Worm (Caenorhabditis elegans): ENCODE data around the gene F13E9.9.

DNA sequence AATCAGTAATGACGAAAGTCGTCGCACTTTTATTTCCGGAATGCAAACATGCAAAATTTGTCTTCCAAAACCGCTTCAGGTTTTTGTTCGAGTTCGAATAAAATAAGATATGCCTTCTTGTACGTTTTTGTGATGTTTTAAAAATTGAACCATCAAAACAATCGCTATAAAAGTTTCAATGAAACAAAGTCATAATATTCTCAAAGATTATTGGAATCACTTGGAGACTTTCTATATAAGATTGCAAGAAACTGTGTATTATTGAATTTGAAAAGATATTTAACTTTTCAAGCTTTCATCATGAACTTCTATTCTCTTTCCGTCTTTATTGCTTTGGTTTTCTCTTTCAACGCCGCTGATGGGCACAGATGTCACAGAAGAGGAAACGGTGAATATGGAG, 22.1 kb downstream of the F13E9.9 start, which contains the start of gene fipr-14:
- TF ChIP-seq dpl-1 (GFP tag; optimal IDR thresholded peaks at IDR 0.05) (no peak), ets-5 (GFP tag; IDR thresholded peaks at IDR 0.05) (no peak)

Data from whole organism, L1 larva.